Worm (Caenorhabditis elegans) whole organism, young adult: ENCODE data around the gene F25B5.5.

Experiments
- F23B12.7 ChIP-seq: sonication (generic microtip); optimal IDR thresholded peaks from 2 replicates; lab custom pipeline; 2017; ENCODE audit warnings: missing genetic modification characterization, mild to moderate bottlenecking, missing compliant biosample characterization, antibody characterized with exemption, moderate library complexity; ENCODE audit not compliant: insufficient read depth
- Y79H2A.3 ChIP-seq: fragments of 200-800 bp; sonication (Bioruptor generic); conservative IDR thresholded peaks from 2 replicates; pipeline ENCODE4 v1.3.6; 2022; ENCODE audit warnings: missing genetic modification reagents, missing genetic modification characterization, missing compliant biosample characterization
- ama-1 ChIP-seq, 3 experiments: fragments of 150-350 bp in 1 of 3; sonication (generic microtip) in 2 of 3; optimal IDR thresholded peaks; 2 replicates each; lab custom pipeline; 2014 to 2018; ENCODE audit warnings: missing biosample characterization in 2 of 3, missing genetic modification characterization in 2 of 3, missing genetic modification reagents in 2 of 3
- bed-2 ChIP-seq: fragments of 200-800 bp; sonication (Bioruptor generic); IDR thresholded peaks from 2 replicates; pipeline ENCODE4 v1.3.6; 2022; ENCODE audit warnings: missing genetic modification reagents, missing genetic modification characterization, missing compliant biosample characterization
- ets-4 ChIP-seq: fragments of 200-800 bp; sonication (Bioruptor generic); optimal IDR thresholded peaks from 2 replicates; lab custom pipeline; 2018; ENCODE audit warnings: mild to moderate bottlenecking, missing genetic modification characterization, missing compliant biosample characterization
- unc-130 ChIP-seq: sonication (generic microtip); optimal IDR thresholded peaks from 2 replicates; lab custom pipeline; 2016; ENCODE audit warnings: missing genetic modification reagents, missing genetic modification characterization, missing compliant biosample characterization
- unc-62 ChIP-seq: fragments of 150-350 bp; optimal IDR thresholded peaks from 2 replicates; lab custom pipeline; 2014; ENCODE audit warnings: missing biosample characterization, missing genetic modification reagents, missing genetic modification characterization
- ztf-3 ChIP-seq: fragments of 200-800 bp; sonication (Bioruptor generic); optimal IDR thresholded peaks from 2 replicates; lab custom pipeline; 2018; ENCODE audit warnings: mild to moderate bottlenecking, missing genetic modification characterization, missing compliant biosample characterization

DNA sequence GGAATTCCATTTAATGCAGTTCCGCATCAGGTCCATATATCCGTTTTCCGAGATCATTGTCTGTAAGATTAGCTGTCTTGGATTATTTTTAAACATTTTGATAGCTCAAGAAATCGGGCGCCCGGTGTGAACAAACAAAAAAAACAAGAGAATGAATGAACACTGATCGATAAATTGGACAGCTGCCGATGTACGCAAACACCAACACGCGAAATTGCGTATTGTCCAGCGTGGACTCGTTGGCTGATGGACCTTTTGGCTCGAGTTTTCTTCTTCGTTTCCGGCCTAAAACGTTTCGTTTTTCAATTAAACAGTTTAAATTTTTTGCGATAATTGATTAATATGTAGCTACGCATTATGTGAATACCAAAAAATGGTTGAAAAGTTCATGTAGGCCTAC, 39.9 kb downstream of the F25B5.5 start, which contains the start of gene dpff-1:
- TF ChIP-seq ztf-3 (GFP tag; lab: Kevin White, UChicago) (no peak), ets-4 (no peak), F23B12.7 (tag; lab: Kevin White, UChicago) (no peak), bed-2 (GFP tag; lab: Robert Waterston, UW) (no peak), unc-62 (no peak), unc-130 (GFP tag; lab: Kevin White, UChicago) (no peak), Y79H2A.3 (GFP tag; lab: Robert Waterston, UW) (no peak), ama-1 (optimal IDR thresholded peaks at IDR 0.05; lab: Kevin White, UChicago) (no peak), ama-1 (GFP tag; optimal IDR thresholded peaks at IDR 0.05; lab: Kevin White, UChicago) (no peak)
